Worm (Caenorhabditis elegans) whole organism, early embryonic: ENCODE data around the gene ugt-66.

Source experiments
- B0310.2 ChIP-seq: sonication (generic microtip); optimal IDR thresholded peaks from 2 replicates; lab custom pipeline; 2016; ENCODE audit warnings: mild to moderate bottlenecking, missing genetic modification characterization, missing compliant biosample characterization
- ama-1 ChIP-seq: fragments of 150-350 bp; optimal IDR thresholded peaks from 2 replicates; lab custom pipeline; 2014
- ceh-13 ChIP-seq: fragments of 200-800 bp; sonication (Bioruptor generic); optimal IDR thresholded peaks from 2 replicates; lab custom pipeline; 2018; ENCODE audit warnings: mild to moderate bottlenecking, missing genetic modification characterization, missing compliant biosample characterization
- ceh-36 ChIP-seq: sonication (generic microtip); optimal IDR thresholded peaks from 2 replicates; lab custom pipeline; 2016; ENCODE audit warnings: missing genetic modification characterization, inconsistent platforms, missing compliant biosample characterization
- ets-7 ChIP-seq: sonication (generic microtip); optimal IDR thresholded peaks from 2 replicates; lab custom pipeline; 2016; ENCODE audit warnings: missing genotype, missing genetic modification characterization, missing compliant biosample characterization
- hmbx-1 ChIP-seq: sonication (generic microtip); optimal IDR thresholded peaks from 2 replicates; lab custom pipeline; 2016; ENCODE audit warnings: mild to moderate bottlenecking, missing genetic modification characterization, missing compliant biosample characterization
- hmg-4 ChIP-seq: fragments of 200-800 bp; sonication (Bioruptor generic); optimal IDR thresholded peaks from 2 replicates; lab custom pipeline; 2018; ENCODE audit warnings: mild to moderate bottlenecking, missing genetic modification characterization, missing compliant biosample characterization
- hnd-1 ChIP-seq: sonication (generic microtip); optimal IDR thresholded peaks from 2 replicates; lab custom pipeline; 2016; ENCODE audit warnings: missing genetic modification characterization, missing compliant biosample characterization
- scrt-1 ChIP-seq: fragments of 200-800 bp; sonication (Bioruptor generic); IDR thresholded peaks from 2 replicates; pipeline ENCODE4 v1.3.6; 2022; ENCODE audit warnings: missing genetic modification characterization, missing compliant biosample characterization
- sea-1 ChIP-seq: fragments of 200-800 bp; sonication (Bioruptor generic); conservative IDR thresholded peaks from 2 replicates; pipeline ENCODE4 v1.3.6; 2022; ENCODE audit warnings: missing genetic modification characterization, missing compliant biosample characterization
- tbx-11 ChIP-seq: fragments of 200-800 bp; sonication (Bioruptor generic); IDR thresholded peaks from 2 replicates; pipeline ENCODE4 v1.3.6; 2022; ENCODE audit warnings: missing genetic modification characterization, missing compliant biosample characterization
- tbx-37 ChIP-seq: fragments of 200-800 bp; sonication (Bioruptor generic); conservative IDR thresholded peaks from 2 replicates; pipeline ENCODE4 v1.3.6; 2022; ENCODE audit warnings: missing genetic modification reagents, missing genetic modification characterization, missing compliant biosample characterization

- TF ChIP-seq ama-1 (lab: Kevin White, UChicago): no peak
- TF ChIP-seq tbx-37 (GFP tag; lab: Robert Waterston, UW): no peak
- TF ChIP-seq tbx-11 (GFP tag; lab: Robert Waterston, UW): no peak
- no peak for TF ChIP-seq hmbx-1 (tag; lab: Kevin White, UChicago)
- TF ChIP-seq hnd-1 (tag; lab: Kevin White, UChicago): no peak
- TF ChIP-seq ets-7 (tag; lab: Kevin White, UChicago): no peak
- no peak for TF ChIP-seq ceh-36
- TF ChIP-seq sea-1 (GFP tag; lab: Robert Waterston, UW): no peak
- no peak for TF ChIP-seq B0310.2 (tag; lab: Kevin White, UChicago)
- TF ChIP-seq ceh-13 (GFP tag; lab: Kevin White, UChicago): no peak
- no peak for TF ChIP-seq scrt-1
- TF ChIP-seq hmg-4 (GFP tag; lab: Kevin White, UChicago): no peak
Measured at ce11 chrIII:6176172-6176571, 18.2 kb downstream of the ugt-66 start.
